Fruit fly (Drosophila melanogaster) whole organism, prepupa: ENCODE measurements around the gene CG13297.

ENCODE experiments used
- CG6808 ChIP-seq: fragments of 200-800 bp; sonication (Bioruptor generic); optimal IDR thresholded peaks from 3 replicates; lab custom pipeline; 2017; ENCODE audit warnings: missing biosample characterization, missing genetic modification characterization, mild to moderate bottlenecking, moderate library complexity, missing genetic modification reagents
- CG6854 ChIP-seq: fragments of 200-800 bp; sonication (Bioruptor generic); optimal IDR thresholded peaks from 2 replicates; lab custom pipeline; 2017; ENCODE audit warnings: missing biosample characterization, mild to moderate bottlenecking, missing genetic modification characterization
- Ets96B ChIP-seq: fragments of 200-800 bp; optimal IDR thresholded peaks from 2 replicates; lab custom pipeline; 2019; ENCODE audit warnings: missing biosample characterization, mild to moderate bottlenecking, missing genetic modification characterization, moderate library complexity
- Smox ChIP-seq: fragments of 200-800 bp; sonication (Bioruptor generic); optimal IDR thresholded peaks from 3 replicates; lab custom pipeline; 2016; ENCODE audit warnings: missing biosample characterization, missing genetic modification characterization
- cyc ChIP-seq: fragments of 200-800 bp; sonication (Bioruptor generic); optimal IDR thresholded peaks from 3 replicates; lab custom pipeline; 2016; ENCODE audit warnings: missing biosample characterization, missing genetic modification characterization
- topi ChIP-seq: fragments of 200-800 bp; sonication (Bioruptor generic); optimal IDR thresholded peaks from 3 replicates; lab custom pipeline; 2016; ENCODE audit warnings: missing biosample characterization, missing genetic modification characterization

- TF ChIP-seq Ets96B (no peak), CG6808 (peak; percentile 14), cyc (GFP tag; lab: Kevin White, UChicago) (no peak), Smox (GFP tag; lab: Kevin White, UChicago) (no peak), CG6854 (GFP tag; lab: Kevin White, UChicago) (no peak), topi (GFP tag; lab: Kevin White, UChicago) (no peak)
Observed at dm6 chr3L:6143188-6143755, 13.9 kb downstream of the CG13297 start, which contains the start of gene Lcp65Ad.
